Worm (Caenorhabditis elegans) whole organism, L4 larva: ENCODE measurements around the gene F01G4.6.

ENCODE experiments used
- ces-1 ChIP-seq: fragments of 150-350 bp; sonication (generic microtip); optimal IDR thresholded peaks from 4 replicates; lab custom pipeline; 2014; ENCODE audit warnings: missing biosample characterization, missing genetic modification reagents, missing genetic modification characterization
- ctbp-1 ChIP-seq: fragments of 200-800 bp; sonication (Bioruptor generic); IDR thresholded peaks from 2 replicates; pipeline ENCODE4 v1.3.6; 2022; ENCODE audit warnings: missing genetic modification reagents, missing genetic modification characterization, missing compliant biosample characterization
- hlh-30 ChIP-seq: sonication (generic microtip); optimal IDR thresholded peaks from 2 replicates; lab custom pipeline; 2017; ENCODE audit warnings: antibody characterized with exemption, mild to moderate bottlenecking, missing genetic modification characterization, missing compliant biosample characterization; ENCODE audit not compliant: insufficient read depth
- mdl-1 ChIP-seq, 2 experiments: fragments of 150-350 bp in 1 of 2; sonication (generic microtip) in 1 of 2; optimal IDR thresholded peaks; 2 replicates each; lab custom pipeline; 2014 to 2017; ENCODE audit warnings: missing biosample characterization in 2 of 2, missing genetic modification characterization in 2 of 2
- nhr-10 ChIP-seq: fragments of 150-350 bp; optimal IDR thresholded peaks from 2 replicates; lab custom pipeline; 2014; ENCODE audit warnings: missing biosample characterization, missing genetic modification characterization
- rbr-2 ChIP-seq: sonication (generic microtip); optimal IDR thresholded peaks from 2 replicates; lab custom pipeline; 2016; ENCODE audit warnings: missing genotype, missing genetic modification characterization, missing compliant biosample characterization
- tra-1 ChIP-seq: fragments of 200-800 bp; sonication (Bioruptor generic); IDR thresholded peaks from 2 replicates; pipeline ENCODE4 v1.3.6; 2022; ENCODE audit warnings: missing genetic modification reagents, missing genetic modification characterization, missing compliant biosample characterization
- unc-62 ChIP-seq, 3 experiments: fragments of 150-350 bp in 1 of 3; sonication (generic microtip); optimal IDR thresholded peaks in 2 of 3; peaks in 1 of 3; 1 replicate in 1 of 3; 2 replicates in 2 of 3; lab custom pipeline; 2014 to 2017; ENCODE audit warnings: missing biosample characterization in 3 of 3, missing genetic modification characterization in 3 of 3, missing genetic modification reagents in 3 of 3, missing genotype in 1 of 3

DNA sequence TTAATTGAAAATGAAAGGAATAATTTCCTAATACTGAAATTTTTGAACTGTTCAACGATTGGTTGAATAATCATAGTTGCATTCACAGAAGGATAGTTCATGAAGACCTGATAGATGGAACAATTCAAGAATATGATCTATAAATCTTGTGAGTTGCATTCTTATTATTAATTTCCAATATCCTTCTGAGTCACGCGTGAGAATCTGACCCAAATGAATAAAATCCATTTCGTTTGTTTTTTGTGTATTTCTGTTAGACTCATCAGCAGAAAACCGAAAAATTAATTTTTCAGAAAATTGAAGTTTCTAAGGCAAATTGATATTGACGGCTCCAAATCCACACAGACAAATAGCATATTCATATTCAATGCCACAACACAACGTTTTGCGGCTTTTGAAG is 40.1 kb upstream of the F01G4.6 start, which contains the start of gene fbxb-79:
- TF ChIP-seq ctbp-1 (GFP tag; lab: Robert Waterston, UW) (no peak), mdl-1 (tag; optimal IDR thresholded peaks at IDR 0.05; lab: Kevin White, UChicago) (no peak), ces-1 (GFP tag; lab: Kevin White, UChicago) (no peak), hlh-30 (tag; lab: Kevin White, UChicago) (no peak), tra-1 (no peak), unc-62 (GFP tag; optimal IDR thresholded peaks at IDR 0.05 in 1 of 2; lab: Kevin White, UChicago) (no peak), unc-62 (tag; optimal IDR thresholded peaks at IDR 0.05; lab: Kevin White, UChicago) (no peak), nhr-10 (tag; lab: Kevin White, UChicago) (no peak), rbr-2 (tag; lab: Kevin White, UChicago) (no peak)
